Worm (Caenorhabditis elegans) whole organism, L4 larva: ENCODE results near the gene Y75B8A.19.

ENCODE experiments used
- F10B5.3 ChIP-seq: sonication (generic microtip); optimal IDR thresholded peaks from 2 replicates; lab custom pipeline; 2016; ENCODE audit warnings: mild to moderate bottlenecking, missing genetic modification characterization, missing compliant biosample characterization
- Y48G9A.11 ChIP-seq: fragments of 200-800 bp; sonication (Bioruptor generic); IDR thresholded peaks from 2 replicates; pipeline ENCODE4 v1.3.6; 2022; ENCODE audit warnings: missing genetic modification reagents, missing genetic modification characterization, missing compliant biosample characterization
- ama-1 ChIP-seq: fragments of 150-350 bp; optimal IDR thresholded peaks from 2 replicates; lab custom pipeline; 2014; ENCODE audit warnings: inconsistent platforms, mixed read lengths
- ceh-20 ChIP-seq: fragments of 200-800 bp; sonication (Bioruptor generic); IDR thresholded peaks from 2 replicates; pipeline ENCODE4 v1.3.6; 2022; ENCODE audit warnings: missing genetic modification reagents, missing genetic modification characterization, missing compliant biosample characterization
- duxl-1 ChIP-seq: sonication (generic microtip); optimal IDR thresholded peaks from 2 replicates; lab custom pipeline; 2016; ENCODE audit warnings: mild to moderate bottlenecking, missing genetic modification characterization, moderate library complexity, missing compliant biosample characterization; ENCODE audit not compliant: poor library complexity
- lim-7 ChIP-seq: fragments of 200-800 bp; sonication (Bioruptor generic); IDR thresholded peaks from 2 replicates; pipeline ENCODE4 v1.3.6; 2022; ENCODE audit warnings: missing genetic modification characterization, missing compliant biosample characterization
- lin-39 ChIP-seq: fragments of 150-350 bp; optimal IDR thresholded peaks from 2 replicates; lab custom pipeline; 2014; ENCODE audit warnings: missing biosample characterization, missing genetic modification reagents, missing genetic modification characterization
- mxl-2 ChIP-seq: fragments of 200-800 bp; sonication (Bioruptor generic); conservative IDR thresholded peaks from 2 replicates; pipeline ENCODE4 v1.3.6; 2022; ENCODE audit warnings: missing genetic modification reagents, missing genetic modification characterization, missing compliant biosample characterization
- nhr-10 ChIP-seq: fragments of 150-350 bp; optimal IDR thresholded peaks from 2 replicates; lab custom pipeline; 2014; ENCODE audit warnings: missing biosample characterization, missing genetic modification characterization
- nhr-28 ChIP-seq: fragments of 150-350 bp; optimal IDR thresholded peaks from 2 replicates; lab custom pipeline; 2014; ENCODE audit warnings: missing biosample characterization, missing genetic modification characterization
- nhr-6 ChIP-seq: fragments of 150-350 bp; optimal IDR thresholded peaks from 2 replicates; lab custom pipeline; 2014; ENCODE audit warnings: missing biosample characterization, missing genetic modification characterization
- pha-4 ChIP-seq, 2 experiments: fragments of 150-350 bp in 1 of 2; fragments of 200-800 bp in 1 of 2; sonication (Bioruptor generic) in 1 of 2; IDR thresholded peaks in 1 of 2; optimal IDR thresholded peaks in 1 of 2; 2 replicates each; pipeline versions ENCODE4 v1.3.6 to Lab custom; 2014 to 2022; ENCODE audit warnings: missing genetic modification characterization in 2 of 2, missing genetic modification reagents in 2 of 2, missing biosample characterization in 1 of 2, missing compliant biosample characterization in 1 of 2
- unc-62 ChIP-seq, 3 experiments: fragments of 150-350 bp in 1 of 3; sonication (generic microtip); optimal IDR thresholded peaks in 2 of 3; peaks in 1 of 3; 1 replicate in 1 of 3; 2 replicates in 2 of 3; lab custom pipeline; 2014 to 2017; ENCODE audit warnings: missing biosample characterization in 3 of 3, missing genetic modification characterization in 3 of 3, missing genetic modification reagents in 3 of 3, missing genotype in 1 of 3
- zip-2 ChIP-seq: fragments of 150-350 bp; optimal IDR thresholded peaks from 2 replicates; lab custom pipeline; 2014; ENCODE audit warnings: missing biosample characterization, missing genetic modification characterization

DNA sequence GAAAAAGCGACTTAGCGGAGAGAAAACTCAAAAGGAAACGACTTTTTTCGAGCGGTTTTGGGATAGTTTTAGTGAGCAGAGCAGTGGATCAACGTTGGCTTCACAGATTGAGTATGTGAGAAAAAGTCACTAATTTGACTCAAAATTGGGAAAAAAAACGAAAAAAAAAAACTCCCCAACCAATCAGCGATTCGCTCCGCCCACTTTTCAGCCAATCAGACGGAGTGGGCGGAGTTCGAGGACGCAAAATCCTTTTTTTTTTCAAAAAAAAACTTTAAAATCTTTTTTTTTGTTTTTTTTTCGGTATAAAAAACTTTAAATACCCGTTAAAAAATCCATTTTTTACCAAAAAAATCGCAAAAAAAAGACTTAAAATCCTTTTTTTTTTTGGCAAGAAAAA lies 5.6 kb upstream of the Y75B8A.19 start:
- TF ChIP-seq pha-4 (GFP tag; IDR thresholded peaks at IDR 0.05; lab: Robert Waterston, UW) (no peak), pha-4 (tag; optimal IDR thresholded peaks at IDR 0.05; lab: Kevin White, UChicago) (no peak), nhr-28 (tag; lab: Kevin White, UChicago) (no peak), nhr-6 (tag; lab: Kevin White, UChicago) (no peak), nhr-10 (tag; lab: Kevin White, UChicago) (no peak), F10B5.3 (tag; lab: Kevin White, UChicago) (no peak), ceh-20 (GFP tag; lab: Robert Waterston, UW) (no peak), lim-7 (GFP tag; lab: Robert Waterston, UW) (no peak), zip-2 (no peak), unc-62 (GFP tag; optimal IDR thresholded peaks at IDR 0.05 in 1 of 2; lab: Kevin White, UChicago) (no peak), unc-62 (tag; optimal IDR thresholded peaks at IDR 0.05; lab: Kevin White, UChicago) (no peak), lin-39 (no peak), mxl-2 (GFP tag; lab: Robert Waterston, UW) (no peak), Y48G9A.11 (GFP tag; lab: Robert Waterston, UW) (no peak), duxl-1 (no peak), ama-1 (no peak)
